Fruit fly (Drosophila melanogaster): ENCODE results near the gene Septin4.

Gene Septin4

DNA sequence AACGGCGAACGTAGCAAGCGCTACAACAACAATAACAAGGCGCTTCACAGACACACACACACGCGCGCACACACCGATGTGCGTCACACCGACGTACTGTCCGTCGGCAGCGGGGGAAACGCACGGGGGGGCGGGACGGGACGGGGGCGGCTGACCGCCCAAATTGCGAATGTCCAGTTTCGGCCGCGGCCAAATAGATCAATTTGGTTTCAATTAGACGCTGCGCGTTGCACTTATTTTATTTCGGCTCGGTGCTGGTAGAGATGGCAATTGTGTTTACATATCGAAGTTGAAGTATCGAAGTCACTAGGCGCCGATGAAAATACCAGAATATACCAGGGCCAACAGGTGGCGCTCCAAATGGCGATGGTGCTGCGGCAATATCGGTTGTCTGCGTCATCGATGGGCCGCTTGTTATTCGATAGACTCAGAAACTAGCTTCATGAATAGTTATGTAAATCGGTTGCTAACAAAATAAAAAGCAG lies 57.8 kb downstream of the Septin4 start, which contains the start of gene Rok (continued):
- TF ChIP-seq CG16813 (GFP tag; IDR thresholded peaks at IDR 0.05; ENCODE audit: partially characterized antibody) = peak; percentile 85
- peak; percentile 83 for TF ChIP-seq knrl (GFP tag; IDR thresholded peaks at IDR 0.05; ENCODE audit: partially characterized antibody)
- no peak for TF ChIP-seq CG10565 (GFP tag; optimal IDR thresholded peaks at IDR 0.05)
- no peak for TF ChIP-seq CG12219 (GFP tag; optimal IDR thresholded peaks at IDR 0.05)
- TF ChIP-seq mam (GFP tag; optimal IDR thresholded peaks at IDR 0.05) = peak; percentile 18
- peak; percentile 18; the same call in 1 of the 3 replicates for TF ChIP-seq Aef1 (GFP tag; IDR thresholded peaks at IDR 0.05)
- peak; percentile 80 for TF ChIP-seq pzg (GFP tag; optimal IDR thresholded peaks at IDR 0.05)
- peak; percentile 75 for TF ChIP-seq CG7963 (GFP tag; IDR thresholded peaks at IDR 0.05; ENCODE audit: partially characterized antibody)
- peak; percentile 95 for TF ChIP-seq Sry-δ (GFP tag; optimal IDR thresholded peaks at IDR 0.05)
- peak; percentile 95 for TF ChIP-seq BEAF-32 (GFP tag; optimal IDR thresholded peaks at IDR 0.05)
- TF ChIP-seq bbx (GFP tag; IDR thresholded peaks at IDR 0.05; ENCODE audit: partially characterized antibody) = peak; percentile 89
- peak; percentile 21 for TF ChIP-seq Hr39 (optimal IDR thresholded peaks at IDR 0.05)
- TF ChIP-seq sisA (GFP tag; IDR thresholded peaks at IDR 0.05) = no peak
- no peak for TF ChIP-seq Elba2 (GFP tag; optimal IDR thresholded peaks at IDR 0.05)
- TF ChIP-seq CG6854 (GFP tag; optimal IDR thresholded peaks at IDR 0.05) = peak; percentile 42
- TF ChIP-seq croc (GFP tag; conservative IDR thresholded peaks at IDR 0.05) = no peak
- TF ChIP-seq CG2129 (GFP tag; IDR thresholded peaks at IDR 0.05; ENCODE audit: partially characterized antibody) = peak; percentile 59
- peak; percentile 44; the same call in 1 of the 2 replicates for TF ChIP-seq slbo (GFP tag; IDR thresholded peaks at IDR 0.05)
- no peak for TF ChIP-seq lov (optimal IDR thresholded peaks at IDR 0.05)
- TF ChIP-seq lov (GFP tag; IDR thresholded peaks at IDR 0.05) = no peak
- TF ChIP-seq Dref (GFP tag; IDR thresholded peaks at IDR 0.05) = peak; percentile 85
- peak; percentile 67 for TF ChIP-seq crol (GFP tag; IDR thresholded peaks at IDR 0.05)
- peak in 1 of 2 experiments; percentile 46 for TF ChIP-seq Pdp1 (GFP tag; optimal IDR thresholded peaks at IDR 0.05)
- TF ChIP-seq CG17186 (GFP tag; optimal IDR thresholded peaks at IDR 0.05) = peak; percentile 46
- TF ChIP-seq CG6683 (GFP tag; optimal IDR thresholded peaks at IDR 0.05) = no peak
- no peak for TF ChIP-seq gsb (GFP tag; IDR thresholded peaks at IDR 0.05)
- no peak for TF ChIP-seq prd (optimal IDR thresholded peaks at IDR 0.05)
- peak; percentile 3; the same call in 1 of the 3 replicates for TF ChIP-seq prd (GFP tag; IDR thresholded peaks at IDR 0.05)
- peak; percentile 6 for TF ChIP-seq YL-1 (GFP tag; optimal IDR thresholded peaks at IDR 0.05)
- peak; percentile 99 for TF ChIP-seq cg (GFP tag; optimal IDR thresholded peaks at IDR 0.05)
- TF ChIP-seq MESR4 (GFP tag; optimal IDR thresholded peaks at IDR 0.05) = peak; percentile 95
- TF ChIP-seq CG8944 (GFP tag; optimal IDR thresholded peaks at IDR 0.05) = no peak
- peak; percentile 24; the same call in 1 of the 2 replicates for TF ChIP-seq CG32767 (GFP tag; IDR thresholded peaks at IDR 0.05)
- TF ChIP-seq lmd (GFP tag; IDR thresholded peaks at IDR 0.05) = peak; percentile 13; the same call in 1 of the 2 replicates
- TF ChIP-seq Rfx (GFP tag; IDR thresholded peaks at IDR 0.05) = peak; percentile 26; the same call in 1 of the 2 replicates
- peak; percentile 3 for TF ChIP-seq kah (GFP tag; optimal IDR thresholded peaks at IDR 0.05)
- TF ChIP-seq CG4424 (GFP tag; optimal IDR thresholded peaks at IDR 0.05) = no peak
- peak; percentile 77 for TF ChIP-seq Dll (GFP tag; IDR thresholded peaks at IDR 0.05; ENCODE audit: partially characterized antibody)
- TF ChIP-seq Dp (GFP tag; optimal IDR thresholded peaks at IDR 0.05) = peak; percentile 35
- TF ChIP-seq CG9817 (tag; optimal IDR thresholded peaks at IDR 0.05) = no peak
- TF ChIP-seq Bgb (GFP tag; IDR thresholded peaks at IDR 0.05; ENCODE audit: partially characterized antibody) = peak; percentile 87
- no peak for TF ChIP-seq Stat92E (GFP tag; optimal IDR thresholded peaks at IDR 0.05)
- TF ChIP-seq ewg (GFP tag; optimal IDR thresholded peaks at IDR 0.05) = peak; percentile 15
- TF ChIP-seq Neu2 (GFP tag; optimal IDR thresholded peaks at IDR 0.05; ENCODE audit: borderline replicate concordance) = peak; percentile 96
- peak; percentile 78 for TF ChIP-seq Opbp (GFP tag; IDR thresholded peaks at IDR 0.05; ENCODE audit: partially characterized antibody)
- peak; percentile 34 for TF ChIP-seq CG9932 (GFP tag; IDR thresholded peaks at IDR 0.05)
- TF ChIP-seq stwl (tag; optimal IDR thresholded peaks at IDR 0.05) = peak; percentile 27
- TF ChIP-seq Antp (GFP tag; optimal IDR thresholded peaks at IDR 0.05) = peak; percentile 9
- peak; percentile 37; the same call in 2 of the 3 replicates for TF ChIP-seq row (GFP tag; IDR thresholded peaks at IDR 0.05)

Measured in whole organism, embryonic.